Worm (Caenorhabditis elegans): Measurements from ENCODE around the gene T03F7.6.

T03F7.6 gene

ce11 chrV:11294393-11294792, at the start of gene T03F7.6:
T03F7.6 (plus strand) TSS chrV:11294693.
- no peak for TF ChIP-seq hmbx-1 (tag; optimal IDR thresholded peaks at IDR 0.05)
- TF ChIP-seq tbx-11 (GFP tag; IDR thresholded peaks at IDR 0.05), result no peak
- TF ChIP-seq ceh-36 (tag; optimal IDR thresholded peaks at IDR 0.05), result no peak
- TF ChIP-seq flt-1 (GFP tag; IDR thresholded peaks at IDR 0.05), result no peak
- no peak for TF ChIP-seq ama-1 (optimal IDR thresholded peaks at IDR 0.05)
- no peak for TF ChIP-seq pes-1 (GFP tag; IDR thresholded peaks at IDR 0.05)
- TF ChIP-seq tbx-37 (GFP tag; conservative IDR thresholded peaks at IDR 0.05), result no peak
- TF ChIP-seq scrt-1 (GFP tag; IDR thresholded peaks at IDR 0.05), result no peak
- no peak for TF ChIP-seq sea-1 (GFP tag; conservative IDR thresholded peaks at IDR 0.05)
- no peak for TF ChIP-seq hnd-1 (tag; optimal IDR thresholded peaks at IDR 0.05)
- TF ChIP-seq ets-7 (tag; optimal IDR thresholded peaks at IDR 0.05), result no peak
- no peak for TF ChIP-seq aly-1 (tag; optimal IDR thresholded peaks at IDR 0.05)
- TF ChIP-seq ceh-13 (GFP tag; optimal IDR thresholded peaks at IDR 0.05), result no peak

ce11 chrV:11245029-11245428, 49.5 kb upstream of the T03F7.6 start:
- TF ChIP-seq ceh-13 (GFP tag; optimal IDR thresholded peaks at IDR 0.05), result no peak
- no peak for TF ChIP-seq tbx-11 (GFP tag; IDR thresholded peaks at IDR 0.05)
- TF ChIP-seq tbx-37 (GFP tag; conservative IDR thresholded peaks at IDR 0.05), result no peak
- TF ChIP-seq tra-4 (tag; optimal IDR thresholded peaks at IDR 0.05), result no peak
- no peak for TF ChIP-seq scrt-1 (GFP tag; IDR thresholded peaks at IDR 0.05)
- no peak for TF ChIP-seq B0310.2 (tag; optimal IDR thresholded peaks at IDR 0.05)
- TF ChIP-seq flt-1 (GFP tag; IDR thresholded peaks at IDR 0.05), result no peak
- no peak for TF ChIP-seq F13C5.2 (tag; optimal IDR thresholded peaks at IDR 0.05)
- TF ChIP-seq ama-1 (optimal IDR thresholded peaks at IDR 0.05), result no peak
- no peak for TF ChIP-seq aly-1 (tag; optimal IDR thresholded peaks at IDR 0.05)
- TF ChIP-seq hmg-4 (GFP tag; optimal IDR thresholded peaks at IDR 0.05), result no peak
- no peak for TF ChIP-seq sea-1 (GFP tag; conservative IDR thresholded peaks at IDR 0.05)
- no peak for TF ChIP-seq hmbx-1 (tag; optimal IDR thresholded peaks at IDR 0.05)
- no peak for TF ChIP-seq pes-1 (GFP tag; IDR thresholded peaks at IDR 0.05)
- no peak for TF ChIP-seq ceh-36 (tag; optimal IDR thresholded peaks at IDR 0.05)
- no peak for TF ChIP-seq ets-7 (tag; optimal IDR thresholded peaks at IDR 0.05)
- no peak for TF ChIP-seq hnd-1 (tag; optimal IDR thresholded peaks at IDR 0.05)

ce11 chrV:11247846-11248245, 46.6 kb upstream of the T03F7.6 start, which contains the start of gene mam-4:
mam-4 (plus strand) TSS chrV:11248146.
- TF ChIP-seq ceh-13 (GFP tag; optimal IDR thresholded peaks at IDR 0.05) (no peak), F13C5.2 (tag; optimal IDR thresholded peaks at IDR 0.05) (no peak), pes-1 (GFP tag; IDR thresholded peaks at IDR 0.05) (no peak), hnd-1 (tag; optimal IDR thresholded peaks at IDR 0.05) (no peak), aly-1 (tag; optimal IDR thresholded peaks at IDR 0.05) (no peak), sea-1 (GFP tag; conservative IDR thresholded peaks at IDR 0.05) (no peak), ama-1 (optimal IDR thresholded peaks at IDR 0.05) (no peak), B0310.2 (tag; optimal IDR thresholded peaks at IDR 0.05) (no peak), tbx-37 (GFP tag; conservative IDR thresholded peaks at IDR 0.05) (no peak), ets-7 (tag; optimal IDR thresholded peaks at IDR 0.05) (no peak), hmg-4 (GFP tag; optimal IDR thresholded peaks at IDR 0.05) (no peak), scrt-1 (GFP tag; IDR thresholded peaks at IDR 0.05) (no peak), hmbx-1 (tag; optimal IDR thresholded peaks at IDR 0.05) (no peak), tbx-11 (GFP tag; IDR thresholded peaks at IDR 0.05) (no peak)

ce11 chrV:11250735-11251134, 43.8 kb upstream of the T03F7.6 start, which contains the start of gene T19B10.12:
T19B10.12 (plus strand) TSS chrV:11251035.
- TF ChIP-seq tra-4 (tag; optimal IDR thresholded peaks at IDR 0.05), result no peak
- TF ChIP-seq ceh-36 (tag; optimal IDR thresholded peaks at IDR 0.05), result no peak
- TF ChIP-seq tbx-37 (GFP tag; conservative IDR thresholded peaks at IDR 0.05), result no peak
- no peak for TF ChIP-seq hnd-1 (tag; optimal IDR thresholded peaks at IDR 0.05)
- TF ChIP-seq flt-1 (GFP tag; IDR thresholded peaks at IDR 0.05), result no peak

- TF ChIP-seq hnd-1 (tag; optimal IDR thresholded peaks at IDR 0.05) (no peak), tbx-37 (GFP tag; conservative IDR thresholded peaks at IDR 0.05) (no peak)
Observed at ce11 chrV:11251798-11252197, 42.7 kb upstream of the T03F7.6 start.

- TF ChIP-seq tbx-37 (GFP tag; conservative IDR thresholded peaks at IDR 0.05), result no peak
- TF ChIP-seq tbx-11 (GFP tag; IDR thresholded peaks at IDR 0.05), result no peak
- no peak for TF ChIP-seq F13C5.2 (tag; optimal IDR thresholded peaks at IDR 0.05)
- TF ChIP-seq B0310.2 (tag; optimal IDR thresholded peaks at IDR 0.05), result no peak
- TF ChIP-seq scrt-1 (GFP tag; IDR thresholded peaks at IDR 0.05), result no peak
- TF ChIP-seq hmbx-1 (tag; optimal IDR thresholded peaks at IDR 0.05), result no peak
- TF ChIP-seq pes-1 (GFP tag; IDR thresholded peaks at IDR 0.05), result no peak
- TF ChIP-seq sea-1 (GFP tag; conservative IDR thresholded peaks at IDR 0.05), result no peak
- no peak for TF ChIP-seq tra-4 (tag; optimal IDR thresholded peaks at IDR 0.05)
- TF ChIP-seq ceh-36 (tag; optimal IDR thresholded peaks at IDR 0.05), result no peak
- TF ChIP-seq ama-1 (optimal IDR thresholded peaks at IDR 0.05), result no peak
- no peak for TF ChIP-seq hnd-1 (tag; optimal IDR thresholded peaks at IDR 0.05)
- TF ChIP-seq aly-1 (tag; optimal IDR thresholded peaks at IDR 0.05), result no peak
- no peak for TF ChIP-seq ets-7 (tag; optimal IDR thresholded peaks at IDR 0.05)
- no peak for TF ChIP-seq hmg-4 (GFP tag; optimal IDR thresholded peaks at IDR 0.05)
- TF ChIP-seq ceh-13 (GFP tag; optimal IDR thresholded peaks at IDR 0.05), result no peak
- TF ChIP-seq flt-1 (GFP tag; IDR thresholded peaks at IDR 0.05), result no peak
Observed at ce11 chrV:11252429-11252828, 42.1 kb upstream of the T03F7.6 start, which contains the start of gene srsx-33. srsx-33 (minus strand) TSS chrV:11252529.

- TF ChIP-seq tbx-37 (GFP tag; conservative IDR thresholded peaks at IDR 0.05) (no peak), ets-7 (tag; optimal IDR thresholded peaks at IDR 0.05) (no peak), hmg-4 (GFP tag; optimal IDR thresholded peaks at IDR 0.05) (no peak), tra-4 (tag; optimal IDR thresholded peaks at IDR 0.05) (no peak), scrt-1 (GFP tag; IDR thresholded peaks at IDR 0.05) (no peak), B0310.2 (tag; optimal IDR thresholded peaks at IDR 0.05) (no peak), F13C5.2 (tag; optimal IDR thresholded peaks at IDR 0.05) (no peak)
Observed at ce11 chrV:11254980-11255379, 39.5 kb upstream of the T03F7.6 start, which contains the start of gene srsx-31. srsx-31 (minus strand) TSS chrV:11255080.

ce11 chrV:11258896-11259295, 35.6 kb upstream of the T03F7.6 start, which contains the start of gene lgc-36:
lgc-36 (minus strand) TSS chrV:11258996.
- no peak for TF ChIP-seq tbx-37 (GFP tag; conservative IDR thresholded peaks at IDR 0.05)
- no peak for TF ChIP-seq ets-7 (tag; optimal IDR thresholded peaks at IDR 0.05)
- TF ChIP-seq ama-1 (optimal IDR thresholded peaks at IDR 0.05), result no peak
